Worm (Caenorhabditis elegans): Measurements from ENCODE around the gene Y53F4B.5.

The Y53F4B.5 gene

DNA sequence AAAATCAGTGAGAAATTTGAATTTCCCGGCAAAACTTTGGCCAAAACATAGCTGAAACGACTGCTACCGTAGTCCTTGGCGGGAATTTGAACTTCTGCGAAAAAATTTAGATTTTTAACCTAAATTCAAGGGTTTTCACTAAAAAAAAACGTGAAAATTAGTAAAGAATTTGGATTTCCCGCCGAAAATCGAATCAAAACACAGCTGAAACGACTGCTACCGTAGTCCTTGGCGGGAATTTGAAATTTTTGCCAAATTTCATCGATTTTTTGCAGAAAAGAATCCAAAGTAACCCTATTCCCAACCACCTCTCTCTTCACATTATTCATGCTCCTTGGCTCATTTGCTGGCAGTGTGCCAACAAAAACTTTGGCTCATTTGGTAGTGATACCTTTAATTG, 41.3 kb upstream of the Y53F4B.5 start:
- TF ChIP-seq lsy-2 (tag; optimal IDR thresholded peaks at IDR 0.05), result peak; percentile 28
- TF ChIP-seq ceh-39 (tag; optimal IDR thresholded peaks at IDR 0.05), result no peak
- no peak for TF ChIP-seq tbx-8 (GFP tag; optimal IDR thresholded peaks at IDR 0.05)
- no peak for TF ChIP-seq M03D4.4 (tag; optimal IDR thresholded peaks at IDR 0.05)
- TF ChIP-seq ceh-83 (GFP tag; optimal IDR thresholded peaks at IDR 0.05), result no peak
- no peak for TF ChIP-seq mep-1 (tag; optimal IDR thresholded peaks at IDR 0.05)

DNA sequence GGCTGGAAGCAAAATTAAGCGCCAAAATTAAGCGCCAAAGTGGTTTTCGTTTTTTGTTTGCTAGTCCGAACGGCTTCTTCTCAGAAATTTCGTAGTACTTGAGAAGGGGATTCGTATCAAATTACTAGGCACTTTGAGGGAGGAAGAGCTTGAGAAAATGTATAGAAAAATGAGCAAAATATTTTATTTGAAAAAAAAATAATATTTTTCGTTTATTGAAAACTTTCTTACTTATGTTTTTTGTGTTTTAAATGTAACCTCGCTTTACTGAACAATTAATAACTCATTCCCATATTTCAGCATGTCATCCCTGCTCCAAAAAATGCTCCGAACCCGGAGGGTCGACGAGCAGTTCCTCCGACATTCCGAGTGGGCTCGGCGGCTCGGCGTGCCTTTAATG, 35.1 kb upstream of the Y53F4B.5 start, which contains the start of gene Y53F4B.12:
Gene Y53F4B.12 (plus strand): TSS at position 301 of the 400 bp plus-strand sequence.
- TF ChIP-seq nhr-12 (tag; optimal IDR thresholded peaks at IDR 0.05) (no peak), unc-39 (tag; optimal IDR thresholded peaks at IDR 0.05) (no peak), drap-1 (GFP tag; optimal IDR thresholded peaks at IDR 0.05) (no peak), mls-2 (tag; optimal IDR thresholded peaks at IDR 0.05) (no peak), sptf-1 (tag; optimal IDR thresholded peaks at IDR 0.05) (no peak), unc-62 (GFP tag; optimal IDR thresholded peaks at IDR 0.05) (no peak), nhr-28 (tag; optimal IDR thresholded peaks at IDR 0.05) (no peak), elt-1 (tag; optimal IDR thresholded peaks at IDR 0.05; ENCODE audit: borderline replicate concordance, insufficient read depth) (no peak), pha-4 (tag; optimal IDR thresholded peaks at IDR 0.05) (no peak), ham-2 (GFP tag; optimal IDR thresholded peaks at IDR 0.05) (no peak), nhr-2 (tag; optimal IDR thresholded peaks at IDR 0.05) (no peak), mab-5 (tag; optimal IDR thresholded peaks at IDR 0.05) (no peak), ztf-11 (tag; optimal IDR thresholded peaks at IDR 0.05) (no peak), lin-13 (tag; optimal IDR thresholded peaks at IDR 0.05) (no peak), nhr-237 (tag; optimal IDR thresholded peaks at IDR 0.05) (no peak), sem-2 (GFP tag; optimal IDR thresholded peaks at IDR 0.05) (no peak), lsy-2 (tag; optimal IDR thresholded peaks at IDR 0.05) (no peak), mep-1 (tag; optimal IDR thresholded peaks at IDR 0.05) (no peak), tbx-8 (GFP tag; optimal IDR thresholded peaks at IDR 0.05) (no peak)

DNA sequence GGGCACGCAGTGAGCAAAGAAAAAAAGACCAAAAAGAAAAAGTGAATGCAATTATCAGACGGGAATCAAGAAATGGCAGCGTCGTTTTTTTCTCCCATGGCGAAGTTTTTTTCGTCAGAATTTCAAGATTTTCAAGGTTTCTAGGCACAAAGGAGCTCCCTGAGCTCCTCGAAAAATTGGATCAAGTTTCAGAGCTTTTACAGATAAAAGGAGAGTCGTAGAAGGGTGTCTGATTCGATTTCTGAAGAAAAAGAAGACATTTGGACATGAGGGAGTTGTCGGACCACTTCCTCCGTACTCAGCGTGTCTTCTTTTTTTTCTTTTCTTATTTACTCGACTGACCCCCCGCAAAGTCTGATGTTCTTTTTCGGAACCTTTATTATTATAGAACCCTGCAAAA, 31.9 kb upstream of the Y53F4B.5 start:
- TF ChIP-seq sptf-1 (tag; optimal IDR thresholded peaks at IDR 0.05) (no peak), ces-1 (GFP tag; optimal IDR thresholded peaks at IDR 0.05) (peak; percentile 61), ceh-43 (GFP tag; optimal IDR thresholded peaks at IDR 0.05) (no peak), mep-1 (tag; optimal IDR thresholded peaks at IDR 0.05) (no peak)

DNA sequence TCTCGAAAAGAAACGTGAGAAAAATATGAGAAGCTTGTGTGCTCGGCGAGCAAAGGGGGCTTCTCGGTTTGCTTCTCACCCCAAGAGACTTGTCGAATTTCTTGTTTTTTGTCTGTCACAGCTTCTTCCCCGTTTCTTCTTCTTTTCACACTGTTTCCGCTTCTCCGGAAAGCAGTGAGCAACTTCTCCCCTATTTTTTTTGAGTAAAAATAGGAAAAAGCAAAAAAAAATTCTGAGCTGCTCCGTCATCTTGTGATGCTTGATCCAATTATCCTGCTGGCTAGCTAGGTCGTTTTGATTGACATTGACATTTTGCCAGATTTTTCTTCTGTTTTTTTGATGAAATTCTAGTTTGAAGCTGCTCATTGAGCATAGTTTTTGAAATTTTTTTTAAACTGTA, 30.6 kb upstream of the Y53F4B.5 start, which contains the start of gene Y53F4B.51:
Gene Y53F4B.51 (minus strand): TSS at position 63 of the 400 bp plus-strand sequence.
- TF ChIP-seq nhr-2 (tag; optimal IDR thresholded peaks at IDR 0.05), result no peak

DNA sequence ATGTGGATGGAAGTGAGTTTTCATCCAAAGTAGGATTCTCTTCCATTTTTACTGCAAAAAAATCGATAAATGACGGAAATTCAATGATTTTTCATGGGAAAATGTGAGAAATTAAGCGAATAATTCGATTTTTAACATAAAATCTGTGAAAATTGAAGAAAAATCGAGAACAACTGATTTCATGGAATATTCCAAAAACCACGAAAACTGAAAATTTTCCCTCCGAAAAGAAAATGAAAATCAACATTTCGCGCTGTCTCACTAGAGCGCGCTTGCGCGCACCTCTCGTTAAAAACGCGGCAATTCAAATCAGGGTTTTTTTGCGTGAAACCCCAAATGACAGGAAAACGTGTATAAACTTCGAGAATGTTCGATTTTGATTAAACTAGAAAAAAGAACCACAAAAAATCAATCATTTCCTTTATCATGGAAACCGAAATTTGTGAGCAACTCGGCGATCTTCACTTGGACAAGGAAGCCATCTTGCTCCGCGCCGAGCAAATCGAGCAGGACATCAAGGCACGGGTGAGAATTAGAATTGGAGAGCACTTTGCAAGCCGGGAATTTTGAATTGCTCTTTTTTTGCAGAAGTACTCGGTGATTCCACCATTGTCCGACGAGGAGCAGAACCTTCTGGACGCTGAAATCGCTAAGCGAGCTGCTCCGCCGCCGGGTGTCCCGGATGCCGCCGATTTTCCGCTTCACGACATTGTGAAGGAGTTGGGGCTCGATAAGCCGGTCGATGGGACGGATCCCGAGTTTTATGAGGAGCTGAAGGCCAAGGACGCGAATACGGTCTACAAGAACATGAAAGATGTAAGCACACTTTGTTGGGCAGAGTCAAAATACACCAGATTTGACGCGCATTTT, 26.8 kb upstream of the Y53F4B.5 start, which contains the start of the genes Y53F4B.9 and Y53F4B.11:
Gene Y53F4B.9 (minus strand): TSS at position 51 of the 870 bp plus-strand sequence.
Gene Y53F4B.11 (plus strand): TSS at position 383 of the 870 bp plus-strand sequence.
- TF ChIP-seq unc-120 (tag; optimal IDR thresholded peaks at IDR 0.05; ENCODE audit: poor library complexity, severe bottlenecking), result no peak
- no peak for TF ChIP-seq M03D4.4 (tag; optimal IDR thresholded peaks at IDR 0.05)
- TF ChIP-seq pha-4 (tag; optimal IDR thresholded peaks at IDR 0.05), result peak; percentile 34
- peak; percentile 24 for TF ChIP-seq nhr-2 (tag; optimal IDR thresholded peaks at IDR 0.05)
- no peak for TF ChIP-seq nhr-76 (tag; optimal IDR thresholded peaks at IDR 0.05)
- TF ChIP-seq sem-2 (GFP tag; optimal IDR thresholded peaks at IDR 0.05), result no peak
- no peak for TF ChIP-seq drap-1 (GFP tag; optimal IDR thresholded peaks at IDR 0.05)
- no peak for TF ChIP-seq unc-39 (tag; optimal IDR thresholded peaks at IDR 0.05)
- TF ChIP-seq bed-3 (GFP tag; optimal IDR thresholded peaks at IDR 0.05), result no peak
- TF ChIP-seq unc-62 (GFP tag; optimal IDR thresholded peaks at IDR 0.05), result peak; percentile 28
- TF ChIP-seq lin-13 (tag; optimal IDR thresholded peaks at IDR 0.05), result peak; percentile 24
- no peak for TF ChIP-seq ceh-83 (GFP tag; optimal IDR thresholded peaks at IDR 0.05)
- no peak for TF ChIP-seq ham-2 (GFP tag; optimal IDR thresholded peaks at IDR 0.05)
- TF ChIP-seq cnd-1 (tag; optimal IDR thresholded peaks at IDR 0.05), result no peak
- TF ChIP-seq elt-3 (tag; optimal IDR thresholded peaks at IDR 0.05), result no peak
- no peak for TF ChIP-seq nhr-12 (tag; optimal IDR thresholded peaks at IDR 0.05)
- no peak for TF ChIP-seq lin-32 (GFP tag; optimal IDR thresholded peaks at IDR 0.05)
- no peak for TF ChIP-seq blmp-1 (tag; optimal IDR thresholded peaks at IDR 0.05)
- peak; percentile 31 for TF ChIP-seq hlh-1 (tag; optimal IDR thresholded peaks at IDR 0.05)
- no peak for TF ChIP-seq ztf-11 (tag; optimal IDR thresholded peaks at IDR 0.05)
- peak; percentile 44 for TF ChIP-seq ceh-39 (tag; optimal IDR thresholded peaks at IDR 0.05)
- peak; percentile 32 for TF ChIP-seq sptf-1 (tag; optimal IDR thresholded peaks at IDR 0.05)
- TF ChIP-seq mep-1 (tag; optimal IDR thresholded peaks at IDR 0.05), result peak; percentile 94
- peak; percentile 65 for TF ChIP-seq ces-1 (GFP tag; optimal IDR thresholded peaks at IDR 0.05)
- peak; percentile 83 for TF ChIP-seq nhr-237 (tag; optimal IDR thresholded peaks at IDR 0.05)
- TF ChIP-seq lsy-2 (tag; optimal IDR thresholded peaks at IDR 0.05), result peak; percentile 74
